Fruit fly (Drosophila melanogaster) whole organism, embryonic: Measurements from ENCODE around the gene CG7264.

Experiments used
- Asciz ChIP-seq: fragments of 200-800 bp; sonication (Bioruptor generic); optimal IDR thresholded peaks from 2 replicates; lab custom pipeline; 2017; ENCODE audit warnings: missing biosample characterization, mild to moderate bottlenecking, missing genetic modification characterization, missing genetic modification reagents
- Atf-2 ChIP-seq: fragments of 200-800 bp; sonication (Bioruptor generic); optimal IDR thresholded peaks from 2 replicates; lab custom pipeline; 2016; ENCODE audit warnings: missing biosample characterization, missing genetic modification characterization
- CG10274 ChIP-seq: fragments of 200-800 bp; sonication (Bioruptor generic); optimal IDR thresholded peaks from 3 replicates; lab custom pipeline; 2017; ENCODE audit warnings: missing biosample characterization, mild to moderate bottlenecking, missing genetic modification characterization
- CG11398 ChIP-seq: fragments of 200-800 bp; sonication (Bioruptor generic); optimal IDR thresholded peaks from 2 replicates; lab custom pipeline; 2016; ENCODE audit warnings: missing biosample characterization, missing genetic modification characterization
- CG11504 ChIP-seq: fragments of 200-800 bp; sonication (Bioruptor generic); optimal IDR thresholded peaks from 3 replicates; lab custom pipeline; 2019; ENCODE audit warnings: missing biosample characterization, mild to moderate bottlenecking, missing genetic modification characterization, moderate library complexity
- CG11695 ChIP-seq: fragments of 200-800 bp; sonication (Bioruptor generic); IDR thresholded peaks from 3 replicates; pipeline ENCODE4 v1.3.6; 2022; ENCODE audit warnings: missing biosample characterization, missing genetic modification characterization
- CG11723 ChIP-seq: fragments of 200-800 bp; sonication (Bioruptor generic); optimal IDR thresholded peaks from 2 replicates; lab custom pipeline; 2017; ENCODE audit warnings: missing biosample characterization, mild to moderate bottlenecking, missing genetic modification characterization
- CG12391 ChIP-seq: fragments of 200-800 bp; sonication (Bioruptor generic); optimal IDR thresholded peaks from 3 replicates; lab custom pipeline; 2018; ENCODE audit warnings: missing biosample characterization, mild to moderate bottlenecking, missing genetic modification characterization, moderate library complexity
- CG12769 ChIP-seq: fragments of 200-800 bp; sonication (Bioruptor generic); optimal IDR thresholded peaks from 2 replicates; lab custom pipeline; 2019; ENCODE audit warnings: missing biosample characterization, mild to moderate bottlenecking, missing genetic modification characterization, moderate library complexity
- CG2116 ChIP-seq: fragments of 200-800 bp; sonication (Bioruptor generic); optimal IDR thresholded peaks from 3 replicates; lab custom pipeline; 2018; ENCODE audit warnings: missing biosample characterization, mild to moderate bottlenecking, missing genetic modification characterization
- CG32532 ChIP-seq: fragments of 200-800 bp; sonication (Bioruptor generic); IDR thresholded peaks from 2 replicates; pipeline ENCODE4 v1.3.6; 2022; ENCODE audit warnings: missing biosample characterization, missing genetic modification characterization
- CG32767 ChIP-seq: fragments of 200-800 bp; sonication (Bioruptor generic); IDR thresholded peaks from 2 replicates; pipeline ENCODE4 v1.3.6; 2022; ENCODE audit warnings: missing biosample characterization, missing genetic modification characterization
- CG4282 ChIP-seq: fragments of 200-800 bp; sonication (Bioruptor generic); optimal IDR thresholded peaks from 2 replicates; lab custom pipeline; 2016; ENCODE audit warnings: missing biosample characterization, missing genetic modification characterization
- CG6689 ChIP-seq: fragments of 200-800 bp; sonication (Bioruptor generic); IDR thresholded peaks from 2 replicates; pipeline ENCODE4 v1.3.6; 2022; ENCODE audit warnings: missing biosample characterization, missing genetic modification characterization
- CG7556 ChIP-seq: fragments of 200-800 bp; sonication (Bioruptor generic); optimal IDR thresholded peaks from 2 replicates; lab custom pipeline; 2017; ENCODE audit warnings: missing biosample characterization, mild to moderate bottlenecking, missing genetic modification characterization
- CG7839 ChIP-seq: fragments of 200-800 bp; sonication (Bioruptor generic); optimal IDR thresholded peaks from 3 replicates; lab custom pipeline; 2018; ENCODE audit warnings: missing biosample characterization, mild to moderate bottlenecking, missing genetic modification characterization, moderate library complexity
- CG9932 ChIP-seq: fragments of 200-800 bp; sonication (Bioruptor generic); IDR thresholded peaks from 2 replicates; pipeline ENCODE4 v1.3.6; 2022; ENCODE audit warnings: missing biosample characterization, missing genetic modification characterization
- Dref ChIP-seq: fragments of 200-800 bp; sonication (Bioruptor generic); IDR thresholded peaks from 2 replicates; pipeline ENCODE4 v1.3.6; 2022; ENCODE audit warnings: missing biosample characterization, missing genetic modification characterization
- ERR ChIP-seq: fragments of 200-800 bp; sonication (Bioruptor generic); optimal IDR thresholded peaks from 2 replicates; lab custom pipeline; 2016; ENCODE audit warnings: missing biosample characterization, missing genetic modification characterization
- Fer3 ChIP-seq: fragments of 200-800 bp; sonication (Bioruptor generic); optimal IDR thresholded peaks from 2 replicates; lab custom pipeline; 2018; ENCODE audit warnings: missing biosample characterization, mild to moderate bottlenecking, missing genetic modification characterization, moderate library complexity
- Gsc ChIP-seq: fragments of 200-800 bp; sonication (Bioruptor generic); IDR thresholded peaks from 2 replicates; pipeline ENCODE4 v1.3.6; 2022; ENCODE audit warnings: missing biosample characterization, missing genetic modification characterization
- HLH3B ChIP-seq: fragments of 200-800 bp; sonication (Bioruptor generic); IDR thresholded peaks from 2 replicates; pipeline ENCODE4 v1.3.6; 2022; ENCODE audit warnings: missing biosample characterization, missing genetic modification characterization
- Hey ChIP-seq: fragments of 200-800 bp; sonication (Bioruptor generic); optimal IDR thresholded peaks from 3 replicates; lab custom pipeline; 2018; ENCODE audit warnings: missing biosample characterization, mild to moderate bottlenecking, missing genetic modification characterization
- HmgD ChIP-seq: fragments of 200-800 bp; sonication (Bioruptor generic); optimal IDR thresholded peaks from 3 replicates; lab custom pipeline; 2016; ENCODE audit warnings: missing biosample characterization, missing genetic modification characterization
- HmgZ ChIP-seq: fragments of 200-800 bp; sonication (Bioruptor generic); optimal IDR thresholded peaks from 2 replicates; lab custom pipeline; 2018; ENCODE audit warnings: missing biosample characterization, mild to moderate bottlenecking, missing genetic modification characterization
- Hr3 ChIP-seq: fragments of 200-800 bp; sonication (Bioruptor generic); optimal IDR thresholded peaks from 3 replicates; lab custom pipeline; 2016; ENCODE audit warnings: missing biosample characterization, missing genetic modification characterization
- Hr78 ChIP-seq, 2 experiments: fragments of 200-800 bp in 1 of 2; fragments of >200 bp in 1 of 2; sonication (Bioruptor generic) in 1 of 2; optimal IDR thresholded peaks; 2 replicates each; lab custom pipeline; 2017 to 2019; ENCODE audit warnings: missing biosample characterization in 2 of 2, missing genetic modification characterization in 2 of 2, mild to moderate bottlenecking in 1 of 2, moderate library complexity in 1 of 2
- Kr ChIP-seq: fragments of 200-800 bp; sonication (Bioruptor generic); optimal IDR thresholded peaks from 2 replicates; lab custom pipeline; 2017; ENCODE audit warnings: missing biosample characterization, mild to moderate bottlenecking, missing genetic modification characterization
- Oli ChIP-seq: fragments of 200-800 bp; sonication (Bioruptor generic); optimal IDR thresholded peaks from 2 replicates; lab custom pipeline; 2018; ENCODE audit warnings: missing biosample characterization, mild to moderate bottlenecking, missing genetic modification characterization, moderate library complexity
- Side ChIP-seq: fragments of 200-800 bp; sonication (Bioruptor generic); optimal IDR thresholded peaks from 2 replicates; lab custom pipeline; 2016; ENCODE audit warnings: missing biosample characterization, missing genetic modification characterization
- Tbp ChIP-seq: fragments of >200 bp; optimal IDR thresholded peaks from 2 replicates; lab custom pipeline; 2018; ENCODE audit warnings: missing biosample characterization, missing genetic modification characterization
- amos ChIP-seq: fragments of 200-800 bp; sonication (Bioruptor generic); IDR thresholded peaks from 2 replicates; pipeline ENCODE4 v1.3.6; 2022; ENCODE audit warnings: missing biosample characterization, missing genetic modification characterization; ENCODE audit not compliant: partially characterized antibody
- cas ChIP-seq: fragments of 200-800 bp; sonication (Bioruptor generic); IDR thresholded peaks from 2 replicates; pipeline ENCODE4 v1.3.6; 2022; ENCODE audit warnings: missing biosample characterization, missing genetic modification characterization
- da ChIP-seq: fragments of 200-800 bp; sonication (Bioruptor generic); optimal IDR thresholded peaks from 2 replicates; lab custom pipeline; 2016; ENCODE audit warnings: missing biosample characterization, missing genetic modification characterization
- dmrt11E ChIP-seq: fragments of 200-800 bp; sonication (Bioruptor generic); optimal IDR thresholded peaks from 3 replicates; lab custom pipeline; 2018; ENCODE audit warnings: missing biosample characterization, mild to moderate bottlenecking, missing genetic modification characterization, moderate library complexity
- dpn ChIP-seq, 2 experiments: fragments of 200-800 bp; sonication (Bioruptor generic); optimal IDR thresholded peaks; 3 replicates each; lab custom pipeline; 2016; ENCODE audit warnings: missing biosample characterization in 2 of 2, missing genetic modification characterization in 2 of 2
- kni ChIP-seq: fragments of 200-800 bp; sonication (Bioruptor generic); optimal IDR thresholded peaks from 3 replicates; lab custom pipeline; 2017; ENCODE audit warnings: mild to moderate bottlenecking, missing biosample characterization, missing genetic modification reagents, missing genetic modification characterization
- lmd ChIP-seq: fragments of 200-800 bp; sonication (Bioruptor generic); IDR thresholded peaks from 2 replicates; pipeline ENCODE4 v1.3.6; 2022; ENCODE audit warnings: missing biosample characterization, missing genetic modification characterization
- nmo ChIP-seq: fragments of 200-800 bp; sonication (Bioruptor generic); optimal IDR thresholded peaks from 2 replicates; lab custom pipeline; 2018; ENCODE audit warnings: missing biosample characterization, mild to moderate bottlenecking, missing genetic modification characterization, moderate library complexity
- odd ChIP-seq: fragments of 200-800 bp; sonication (Bioruptor generic); optimal IDR thresholded peaks from 2 replicates; lab custom pipeline; 2017; ENCODE audit warnings: missing biosample characterization, mild to moderate bottlenecking, missing genetic modification characterization
- onecut ChIP-seq: fragments of 200-800 bp; sonication (Bioruptor generic); IDR thresholded peaks from 2 replicates; pipeline ENCODE4 v1.3.6; 2022; ENCODE audit warnings: missing biosample characterization, missing genetic modification characterization
- sens-2 ChIP-seq: fragments of 200-800 bp; sonication (Bioruptor generic); IDR thresholded peaks from 2 replicates; pipeline ENCODE4 v1.3.6; 2022; ENCODE audit warnings: missing biosample characterization, missing genetic modification characterization
- so ChIP-seq: fragments of 200-800 bp; sonication (Bioruptor generic); IDR thresholded peaks from 3 replicates; pipeline ENCODE4 v1.3.6; 2022; ENCODE audit warnings: missing biosample characterization, missing genetic modification characterization
- tin ChIP-seq: fragments of 200-800 bp; sonication (Bioruptor generic); optimal IDR thresholded peaks from 3 replicates; lab custom pipeline; 2016; ENCODE audit warnings: missing biosample characterization, missing genetic modification characterization
- tna ChIP-seq: fragments of 200-800 bp; sonication (Bioruptor generic); IDR thresholded peaks from 2 replicates; pipeline ENCODE4 v1.3.6; 2022; ENCODE audit warnings: missing biosample characterization, missing genetic modification characterization; ENCODE audit not compliant: partially characterized antibody
- unc-4 ChIP-seq: fragments of 200-800 bp; sonication (Bioruptor generic); IDR thresholded peaks from 2 replicates; pipeline ENCODE4 v1.3.6; 2022; ENCODE audit warnings: missing biosample characterization, missing genetic modification characterization; ENCODE audit not compliant: partially characterized antibody
- usp ChIP-seq: fragments of >200 bp; optimal IDR thresholded peaks from 2 replicates; lab custom pipeline; 2017; ENCODE audit warnings: missing biosample characterization, missing genetic modification characterization
- zen ChIP-seq: fragments of 200-800 bp; sonication (Bioruptor generic); optimal IDR thresholded peaks from 3 replicates; lab custom pipeline; 2018; ENCODE audit warnings: missing biosample characterization, mild to moderate bottlenecking, missing genetic modification characterization, moderate library complexity
- zfh2 ChIP-seq: fragments of 200-800 bp; sonication (Bioruptor generic); optimal IDR thresholded peaks from 2 replicates; lab custom pipeline; 2016; ENCODE audit warnings: missing biosample characterization, missing genetic modification characterization

Gene CG7264

DNA sequence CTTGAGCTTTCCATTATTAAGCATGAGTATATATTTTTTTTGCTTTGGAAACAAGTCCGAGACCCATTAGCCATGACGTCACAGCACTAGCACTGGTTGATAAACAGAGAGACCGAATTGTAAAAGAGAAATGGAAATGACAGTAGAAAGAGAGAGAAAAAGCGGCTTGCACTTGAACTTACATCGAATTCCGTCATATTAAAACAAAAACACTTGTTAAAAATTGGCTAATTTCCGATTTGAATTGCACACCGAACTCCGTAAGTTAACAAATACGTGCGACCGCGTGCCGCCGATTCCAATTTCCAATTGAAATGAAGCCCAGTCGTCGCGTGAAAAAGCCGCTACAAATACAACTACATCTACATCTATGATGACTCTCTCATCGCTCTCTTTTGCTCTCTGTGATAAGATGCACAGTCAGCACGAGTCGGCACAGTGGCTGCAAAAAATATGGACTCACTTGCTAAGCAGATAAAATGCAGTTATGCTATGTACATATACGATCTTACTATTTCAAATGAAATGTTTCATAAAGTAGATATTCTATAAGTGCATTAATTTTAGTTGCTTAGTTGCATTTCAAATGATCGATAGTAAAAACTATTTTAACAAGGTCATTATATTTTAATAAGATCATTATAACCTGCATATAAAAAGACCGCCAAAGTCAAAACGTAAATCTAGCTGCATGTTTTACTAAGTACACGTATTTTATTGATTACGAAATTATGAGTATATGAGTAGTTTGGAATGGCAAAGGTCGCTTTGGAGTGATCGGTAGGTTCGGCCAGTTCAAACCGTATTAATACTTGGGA lies 9.0 kb upstream of the CG7264 start (continued):
- TF ChIP-seq CG4282 (GFP tag; lab: Kevin White, UChicago) (no peak), unc-4 (GFP tag; lab: Robert Waterston, UW) (peak; percentile 23; the same call in 1 of the 2 replicates), odd (no peak), cas (GFP tag; lab: Robert Waterston, UW) (no peak), sens-2 (GFP tag; lab: Robert Waterston, UW) (no peak), CG10274 (GFP tag; lab: Kevin White, UChicago) (no peak), Dref (GFP tag; lab: Robert Waterston, UW) (no peak), CG6689 (GFP tag; lab: Robert Waterston, UW) (no peak), Oli (tag; lab: Kevin White, UChicago) (peak; percentile 17), so (no peak; the same call in 2 of the 3 replicates), CG7839 (peak; percentile 59), onecut (peak; percentile 52), nmo (peak; percentile 26), CG32767 (GFP tag; lab: Robert Waterston, UW) (0 out of 2 replicates have a peak, but pooled peaks have one; percentile 32), Hr78 (GFP tag; optimal IDR thresholded peaks at IDR 0.05; lab: Kevin White, UChicago) (peak in 1 of 2 experiments; percentile 85), amos (no peak), dmrt11E (no peak), CG11398 (GFP tag; lab: Kevin White, UChicago) (no peak), tna (GFP tag; lab: Robert Waterston, UW) (peak; percentile 13; the same call in 1 of the 2 replicates), CG32532 (GFP tag; lab: Robert Waterston, UW) (peak; percentile 72; the same call in 1 of the 2 replicates), HmgD (GFP tag; lab: Kevin White, UChicago) (no peak), HLH3B (peak; percentile 42; the same call in 1 of the 2 replicates), ERR (GFP tag; lab: Kevin White, UChicago) (peak; percentile 10), da (no peak), CG12769 (tag; lab: Kevin White, UChicago) (no peak), Asciz (GFP tag; lab: Kevin White, UChicago) (no peak), HmgZ (no peak), CG11504 (tag; lab: Kevin White, UChicago) (peak; percentile 70), Gsc (GFP tag; lab: Robert Waterston, UW) (no peak), CG9932 (GFP tag; lab: Robert Waterston, UW) (peak; percentile 55), CG2116 (GFP tag; lab: Kevin White, UChicago) (no peak), kni (peak; percentile 28), Side (GFP tag; lab: Kevin White, UChicago) (peak; percentile 44), Atf-2 (GFP tag; lab: Kevin White, UChicago) (peak; percentile 17), Hey (tag; lab: Kevin White, UChicago) (no peak), zen (tag; lab: Kevin White, UChicago) (no peak), tin (GFP tag; lab: Kevin White, UChicago) (peak; percentile 4), Hr3 (GFP tag; lab: Kevin White, UChicago) (peak; percentile 10), Tbp (GFP tag; lab: Kevin White, UChicago) (no peak), CG11723 (no peak), usp (no peak), lmd (GFP tag; lab: Robert Waterston, UW) (peak; percentile 16; the same call in 1 of the 2 replicates), dpn (GFP tag; optimal IDR thresholded peaks at IDR 0.05; lab: Kevin White, UChicago) (peak; percentile 32 to 45), zfh2 (GFP tag; lab: Kevin White, UChicago) (peak; percentile 13), CG11695 (GFP tag; lab: Robert Waterston, UW) (peak; percentile 53; the same call in 1 of the 3 replicates), Fer3 (tag; lab: Kevin White, UChicago) (peak; percentile 55), CG7556 (GFP tag; lab: Kevin White, UChicago) (peak; percentile 20), Kr (GFP tag; lab: Kevin White, UChicago) (no peak), CG12391 (tag; lab: Kevin White, UChicago) (peak; percentile 51)
